Fruit fly (Drosophila melanogaster) whole organism, wandering third instar larva: ENCODE measurements around the gene Lgr4.

Source experiments
- Abd-B ChIP-seq: fragments of >200 bp; optimal IDR thresholded peaks from 2 replicates; lab custom pipeline; 2017; ENCODE audit warnings: missing biosample characterization, missing genetic modification characterization
- CG32264 ChIP-seq: fragments of 200-800 bp; sonication (Bioruptor generic); optimal IDR thresholded peaks from 2 replicates; lab custom pipeline; 2016; ENCODE audit warnings: missing biosample characterization, missing genetic modification characterization
- CG9705 ChIP-seq: fragments of 200-800 bp; sonication (Bioruptor generic); optimal IDR thresholded peaks from 2 replicates; lab custom pipeline; 2018; ENCODE audit warnings: missing biosample characterization, mild to moderate bottlenecking, missing genetic modification characterization
- Dfd ChIP-seq: fragments of >200 bp; optimal IDR thresholded peaks from 2 replicates; lab custom pipeline; 2017; ENCODE audit warnings: missing biosample characterization, missing genetic modification characterization
- Dif ChIP-seq: fragments of 200-275, 200-300 bp; sonication (Bioruptor generic); optimal IDR thresholded peaks from 2 replicates; lab custom pipeline; 2018; ENCODE audit warnings: missing biosample characterization, missing genetic modification characterization; ENCODE audit not compliant: partially characterized antibody
- GATAd ChIP-seq: sonication (Bioruptor generic); optimal IDR thresholded peaks from 2 replicates; lab custom pipeline; 2016; ENCODE audit warnings: missing biosample characterization, missing genetic modification characterization
- HLH106 ChIP-seq: fragments of 200-800 bp; optimal IDR thresholded peaks from 3 replicates; lab custom pipeline; 2019; ENCODE audit warnings: missing biosample characterization, mild to moderate bottlenecking, missing genetic modification characterization, moderate library complexity
- Hnf4 ChIP-seq: fragments of 200-800 bp; sonication (Bioruptor generic); optimal IDR thresholded peaks from 2 replicates; lab custom pipeline; 2016; ENCODE audit warnings: missing biosample characterization, mild to moderate bottlenecking, missing genetic modification characterization
- Hr83 ChIP-seq: fragments of 200-300 bp; sonication (Bioruptor generic); optimal IDR thresholded peaks from 2 replicates; lab custom pipeline; 2016; ENCODE audit warnings: missing biosample characterization, mild to moderate bottlenecking, missing genetic modification characterization, moderate library complexity; ENCODE audit not compliant: poor library complexity, severe bottlenecking
- Jra ChIP-seq: sonication (Bioruptor generic); optimal IDR thresholded peaks from 2 replicates; lab custom pipeline; 2016; ENCODE audit warnings: missing biosample characterization, missing genetic modification characterization
- Mio ChIP-seq: sonication (Bioruptor generic); optimal IDR thresholded peaks from 2 replicates; lab custom pipeline; 2016; ENCODE audit warnings: missing biosample characterization, missing genetic modification characterization
- Myc ChIP-seq: fragments of >200 bp; optimal IDR thresholded peaks from 2 replicates; lab custom pipeline; 2017
- N ChIP-seq: fragments of >200 bp; optimal IDR thresholded peaks from 2 replicates; lab custom pipeline; 2018; ENCODE audit warnings: missing biosample characterization, missing external identifiers, missing genetic modification characterization
- OdsH ChIP-seq: fragments of 200-800 bp; sonication (Bioruptor generic); optimal IDR thresholded peaks from 2 replicates; lab custom pipeline; 2016; ENCODE audit warnings: missing biosample characterization, mild to moderate bottlenecking, missing genetic modification characterization
- Rel ChIP-seq, 2 experiments: fragments of 200-800 bp; sonication (Bioruptor generic) in 1 of 2; optimal IDR thresholded peaks; 2 replicates in 1 of 2; 3 replicates in 1 of 2; lab custom pipeline; 2016 to 2019; ENCODE audit warnings: mild to moderate bottlenecking in 2 of 2, missing biosample characterization in 2 of 2, missing genetic modification characterization in 2 of 2, moderate library complexity in 1 of 2
- Sp1 ChIP-seq: fragments of 200-800 bp; sonication (Bioruptor generic); optimal IDR thresholded peaks from 3 replicates; lab custom pipeline; 2019; ENCODE audit warnings: missing biosample characterization, mild to moderate bottlenecking, missing genetic modification characterization, moderate library complexity
- Vsx2 ChIP-seq: fragments of 200-300, 225-300 bp; sonication (Bioruptor generic); optimal IDR thresholded peaks from 2 replicates; lab custom pipeline; 2018; ENCODE audit warnings: missing biosample characterization, missing genetic modification characterization; ENCODE audit not compliant: partially characterized antibody
- br ChIP-seq: fragments of 200-800 bp; sonication (Bioruptor generic); optimal IDR thresholded peaks from 2 replicates; lab custom pipeline; 2016; ENCODE audit warnings: missing biosample characterization, missing genetic modification characterization
- brk ChIP-seq: fragments of 200-800 bp; sonication (Bioruptor generic); optimal IDR thresholded peaks from 2 replicates; lab custom pipeline; 2016; ENCODE audit warnings: missing biosample characterization, mild to moderate bottlenecking, missing genetic modification characterization
- dl ChIP-seq, 2 experiments: fragments of 175-275, 200-275 bp in 1 of 2; fragments of 200-275 bp in 1 of 2; sonication (Bioruptor generic); optimal IDR thresholded peaks; lab custom pipeline; 2018; ENCODE audit warnings: mild to moderate bottlenecking in 2 of 2, missing biosample characterization in 2 of 2, missing genetic modification characterization in 2 of 2, moderate library complexity in 2 of 2; ENCODE audit not compliant: partially characterized antibody in 2 of 2, insufficient read depth in 1 of 2
- dmrt93B ChIP-seq: fragments of 200-800 bp; sonication (Bioruptor generic); optimal IDR thresholded peaks from 2 replicates; lab custom pipeline; 2018; ENCODE audit warnings: missing biosample characterization, mild to moderate bottlenecking, missing genetic modification characterization
- ey ChIP-seq: fragments of 200-800 bp; sonication (Bioruptor generic); optimal IDR thresholded peaks from 2 replicates; lab custom pipeline; 2016; ENCODE audit warnings: missing biosample characterization, missing genetic modification characterization
- foxo ChIP-seq, 2 experiments: fragments of 200-800 bp; sonication (Bioruptor generic); optimal IDR thresholded peaks; 2 replicates in 1 of 2; 3 replicates in 1 of 2; lab custom pipeline; 2016 to 2017; ENCODE audit warnings: missing biosample characterization in 2 of 2, missing genetic modification characterization in 2 of 2
- fru ChIP-seq: fragments of 200-800 bp; sonication (Bioruptor generic); optimal IDR thresholded peaks from 3 replicates; lab custom pipeline; 2016; ENCODE audit warnings: missing biosample characterization, mild to moderate bottlenecking, missing genetic modification characterization
- h ChIP-seq: fragments of 200-800 bp; sonication (Bioruptor generic); optimal IDR thresholded peaks from 3 replicates; lab custom pipeline; 2016; ENCODE audit warnings: missing biosample characterization, mild to moderate bottlenecking, missing genetic modification characterization
- jim ChIP-seq: fragments of 175-275, 200-325 bp; sonication (Bioruptor generic); optimal IDR thresholded peaks from 2 replicates; lab custom pipeline; 2016; ENCODE audit warnings: missing biosample characterization, mild to moderate bottlenecking, missing genetic modification characterization
- lola ChIP-seq: fragments of >200 bp; optimal IDR thresholded peaks from 2 replicates; lab custom pipeline; 2017; ENCODE audit warnings: missing biosample characterization, missing genetic modification characterization
- pan ChIP-seq: fragments of >200 bp; optimal IDR thresholded peaks from 2 replicates; lab custom pipeline; 2017
- psq ChIP-seq: fragments of 200-800 bp; sonication (Bioruptor generic); optimal IDR thresholded peaks from 3 replicates; lab custom pipeline; 2017; ENCODE audit warnings: missing biosample characterization, mild to moderate bottlenecking, missing genetic modification characterization, moderate library complexity
- rgr ChIP-seq: fragments of 200-800 bp; sonication (Bioruptor generic); optimal IDR thresholded peaks from 3 replicates; lab custom pipeline; 2016; ENCODE audit warnings: missing biosample characterization, mild to moderate bottlenecking, missing genetic modification characterization
- sage ChIP-seq: fragments of 200-800 bp; sonication (Bioruptor generic); optimal IDR thresholded peaks from 2 replicates; lab custom pipeline; 2016; ENCODE audit warnings: missing biosample characterization, mild to moderate bottlenecking, missing genetic modification characterization
- tai ChIP-seq: sonication (Bioruptor generic); optimal IDR thresholded peaks from 2 replicates; lab custom pipeline; 2016; ENCODE audit warnings: missing biosample characterization, missing genetic modification characterization
- usp ChIP-seq: fragments of >200 bp; optimal IDR thresholded peaks from 2 replicates; lab custom pipeline; 2017; ENCODE audit warnings: missing biosample characterization, missing genetic modification characterization

The Lgr4 gene

dm6 chrX:13208075-13208474, 19.1 kb upstream of the Lgr4 start:
- no peak for TF ChIP-seq br (GFP tag; lab: Kevin White, UChicago)
- TF ChIP-seq psq (GFP tag; lab: Kevin White, UChicago) = peak; percentile 6
- TF ChIP-seq lola (GFP tag; lab: Kevin White, UChicago) = no peak
- no peak for TF ChIP-seq Abd-B (GFP tag; lab: Kevin White, UChicago)
- TF ChIP-seq rgr (GFP tag; lab: Kevin White, UChicago) = peak; percentile 1
- TF ChIP-seq HLH106 (tag; lab: Kevin White, UChicago) = peak; percentile 17
- no peak for TF ChIP-seq Mio (GFP tag; lab: Kevin White, UChicago)
- no peak for TF ChIP-seq dl (GFP tag; optimal IDR thresholded peaks at IDR 0.05; lab: Kevin White, UChicago; ENCODE audit: insufficient read depth in 1 of 2, partially characterized antibody in 2 of 2)
- TF ChIP-seq, all 38 proteins: peak for 3

- TF ChIP-seq psq (GFP tag; lab: Kevin White, UChicago) = no peak
- TF ChIP-seq GATAd (GFP tag; lab: Kevin White, UChicago) = no peak
- no peak for TF ChIP-seq Rel (GFP tag; optimal IDR thresholded peaks at IDR 0.05; lab: Kevin White, UChicago)
- no peak for TF ChIP-seq Rel (tag; optimal IDR thresholded peaks at IDR 0.05; lab: Kevin White, UChicago)
- TF ChIP-seq usp (GFP tag; lab: Kevin White, UChicago) = no peak
- no peak for TF ChIP-seq dmrt93B (GFP tag; lab: Kevin White, UChicago)
- TF ChIP-seq sage (GFP tag; lab: Kevin White, UChicago) = no peak
- TF ChIP-seq Vsx2 = no peak
- TF ChIP-seq OdsH (GFP tag; lab: Kevin White, UChicago) = no peak
- TF ChIP-seq Hr83 (GFP tag; lab: Kevin White, UChicago) = no peak
- no peak for TF ChIP-seq pan
These were observed 15.8 kb upstream of the Lgr4 start for dm6 chrX:13204718-13205117.

dm6 chrX:13202162-13202561, 13.2 kb upstream of the Lgr4 start, which contains the start of gene CG44437:
TSS of gene CG44437 (minus strand) at chrX:13202262.
- no peak for TF ChIP-seq Sp1
- no peak for TF ChIP-seq ey (GFP tag; lab: Kevin White, UChicago)
- no peak for TF ChIP-seq Vsx2
- no peak for TF ChIP-seq GATAd (GFP tag; lab: Kevin White, UChicago)
- TF ChIP-seq psq (GFP tag; lab: Kevin White, UChicago) = no peak

dm6 chrX:13194249-13194648, 5.3 kb upstream of the Lgr4 start, which contains the start of gene Coq5:
TSS of gene Coq5 (minus strand) at chrX:13194551.
- TF ChIP-seq dl (GFP tag; optimal IDR thresholded peaks at IDR 0.05; lab: Kevin White, UChicago; ENCODE audit: insufficient read depth in 1 of 2, partially characterized antibody in 2 of 2) (no peak), Vsx2 (no peak), Abd-B (GFP tag; lab: Kevin White, UChicago) (no peak), N (GFP tag; lab: Kevin White, UChicago) (no peak), Jra (GFP tag; lab: Kevin White, UChicago) (no peak), CG32264 (no peak), HLH106 (tag; lab: Kevin White, UChicago) (no peak), Myc (lab: Kevin White, UChicago) (no peak), CG9705 (no peak), jim (no peak)

- TF ChIP-seq foxo (GFP tag; optimal IDR thresholded peaks at IDR 0.05; lab: Kevin White, UChicago) (no peak), Vsx2 (no peak), Dfd (GFP tag; lab: Kevin White, UChicago) (no peak), HLH106 (tag; lab: Kevin White, UChicago) (no peak), OdsH (GFP tag; lab: Kevin White, UChicago) (no peak), Abd-B (GFP tag; lab: Kevin White, UChicago) (no peak), fru (no peak), Hr83 (GFP tag; lab: Kevin White, UChicago) (no peak), h (no peak), Hnf4 (GFP tag; lab: Kevin White, UChicago) (no peak), Jra (GFP tag; lab: Kevin White, UChicago) (no peak), Myc (lab: Kevin White, UChicago) (no peak), tai (GFP tag; lab: Kevin White, UChicago) (no peak), brk (GFP tag; lab: Kevin White, UChicago) (no peak), Dif (GFP tag; lab: Kevin White, UChicago) (no peak), sage (GFP tag; lab: Kevin White, UChicago) (no peak)
These were observed 3.3 kb upstream of the Lgr4 start for dm6 chrX:13192239-13192638.
